Fruit fly (Drosophila melanogaster) whole organism, wandering third instar larva: ENCODE data around the gene Patj.

ENCODE experiments used
- Abd-B ChIP-seq: fragments of >200 bp; optimal IDR thresholded peaks from 2 replicates; lab custom pipeline; 2017; ENCODE audit warnings: missing biosample characterization, missing genetic modification characterization
- CG32264 ChIP-seq: fragments of 200-800 bp; sonication (Bioruptor generic); optimal IDR thresholded peaks from 2 replicates; lab custom pipeline; 2016; ENCODE audit warnings: missing biosample characterization, missing genetic modification characterization
- CG9705 ChIP-seq: fragments of 200-800 bp; sonication (Bioruptor generic); optimal IDR thresholded peaks from 2 replicates; lab custom pipeline; 2018; ENCODE audit warnings: missing biosample characterization, mild to moderate bottlenecking, missing genetic modification characterization
- CrebA ChIP-seq: fragments of 200-800 bp; sonication (Bioruptor generic); optimal IDR thresholded peaks from 2 replicates; lab custom pipeline; 2016; ENCODE audit warnings: missing biosample characterization, mild to moderate bottlenecking, missing genetic modification characterization, borderline replicate concordance
- Dfd ChIP-seq: fragments of >200 bp; optimal IDR thresholded peaks from 2 replicates; lab custom pipeline; 2017; ENCODE audit warnings: missing biosample characterization, missing genetic modification characterization
- Dif ChIP-seq: fragments of 200-275, 200-300 bp; sonication (Bioruptor generic); optimal IDR thresholded peaks from 2 replicates; lab custom pipeline; 2018; ENCODE audit warnings: missing biosample characterization, missing genetic modification characterization; ENCODE audit not compliant: partially characterized antibody
- GATAd ChIP-seq: sonication (Bioruptor generic); optimal IDR thresholded peaks from 2 replicates; lab custom pipeline; 2016; ENCODE audit warnings: missing biosample characterization, missing genetic modification characterization
- HLH106 ChIP-seq: fragments of 200-800 bp; optimal IDR thresholded peaks from 3 replicates; lab custom pipeline; 2019; ENCODE audit warnings: missing biosample characterization, mild to moderate bottlenecking, missing genetic modification characterization, moderate library complexity
- Hnf4 ChIP-seq: fragments of 200-800 bp; sonication (Bioruptor generic); optimal IDR thresholded peaks from 2 replicates; lab custom pipeline; 2016; ENCODE audit warnings: missing biosample characterization, mild to moderate bottlenecking, missing genetic modification characterization
- Hr78 ChIP-seq: fragments of >200 bp; optimal IDR thresholded peaks from 2 replicates; lab custom pipeline; 2017; ENCODE audit warnings: missing biosample characterization, missing genetic modification characterization
- Hr83 ChIP-seq: fragments of 200-300 bp; sonication (Bioruptor generic); optimal IDR thresholded peaks from 2 replicates; lab custom pipeline; 2016; ENCODE audit warnings: missing biosample characterization, mild to moderate bottlenecking, missing genetic modification characterization, moderate library complexity; ENCODE audit not compliant: poor library complexity, severe bottlenecking
- Jra ChIP-seq: sonication (Bioruptor generic); optimal IDR thresholded peaks from 2 replicates; lab custom pipeline; 2016; ENCODE audit warnings: missing biosample characterization, missing genetic modification characterization
- Mio ChIP-seq: sonication (Bioruptor generic); optimal IDR thresholded peaks from 2 replicates; lab custom pipeline; 2016; ENCODE audit warnings: missing biosample characterization, missing genetic modification characterization
- Myc ChIP-seq: fragments of >200 bp; optimal IDR thresholded peaks from 2 replicates; lab custom pipeline; 2017
- N ChIP-seq: fragments of >200 bp; optimal IDR thresholded peaks from 2 replicates; lab custom pipeline; 2018; ENCODE audit warnings: missing biosample characterization, missing external identifiers, missing genetic modification characterization
- OdsH ChIP-seq: fragments of 200-800 bp; sonication (Bioruptor generic); optimal IDR thresholded peaks from 2 replicates; lab custom pipeline; 2016; ENCODE audit warnings: missing biosample characterization, mild to moderate bottlenecking, missing genetic modification characterization
- Rel ChIP-seq, 2 experiments: fragments of 200-800 bp; sonication (Bioruptor generic) in 1 of 2; optimal IDR thresholded peaks; 2 replicates in 1 of 2; 3 replicates in 1 of 2; lab custom pipeline; 2016 to 2019; ENCODE audit warnings: mild to moderate bottlenecking in 2 of 2, missing biosample characterization in 2 of 2, missing genetic modification characterization in 2 of 2, moderate library complexity in 1 of 2
- Sp1 ChIP-seq: fragments of 200-800 bp; sonication (Bioruptor generic); optimal IDR thresholded peaks from 3 replicates; lab custom pipeline; 2019; ENCODE audit warnings: missing biosample characterization, mild to moderate bottlenecking, missing genetic modification characterization, moderate library complexity
- Vsx2 ChIP-seq: fragments of 200-300, 225-300 bp; sonication (Bioruptor generic); optimal IDR thresholded peaks from 2 replicates; lab custom pipeline; 2018; ENCODE audit warnings: missing biosample characterization, missing genetic modification characterization; ENCODE audit not compliant: partially characterized antibody
- br ChIP-seq: fragments of 200-800 bp; sonication (Bioruptor generic); optimal IDR thresholded peaks from 2 replicates; lab custom pipeline; 2016; ENCODE audit warnings: missing biosample characterization, missing genetic modification characterization
- brk ChIP-seq: fragments of 200-800 bp; sonication (Bioruptor generic); optimal IDR thresholded peaks from 2 replicates; lab custom pipeline; 2016; ENCODE audit warnings: missing biosample characterization, mild to moderate bottlenecking, missing genetic modification characterization
- dl ChIP-seq, 2 experiments: fragments of 175-275, 200-275 bp in 1 of 2; fragments of 200-275 bp in 1 of 2; sonication (Bioruptor generic); optimal IDR thresholded peaks; lab custom pipeline; 2018; ENCODE audit warnings: mild to moderate bottlenecking in 2 of 2, missing biosample characterization in 2 of 2, missing genetic modification characterization in 2 of 2, moderate library complexity in 2 of 2; ENCODE audit not compliant: partially characterized antibody in 2 of 2, insufficient read depth in 1 of 2
- dmrt93B ChIP-seq: fragments of 200-800 bp; sonication (Bioruptor generic); optimal IDR thresholded peaks from 2 replicates; lab custom pipeline; 2018; ENCODE audit warnings: missing biosample characterization, mild to moderate bottlenecking, missing genetic modification characterization
- dsf ChIP-seq: sonication (Bioruptor generic); optimal IDR thresholded peaks from 2 replicates; lab custom pipeline; 2016; ENCODE audit warnings: missing biosample characterization, missing genetic modification characterization, borderline replicate concordance
- ey ChIP-seq: fragments of 200-800 bp; sonication (Bioruptor generic); optimal IDR thresholded peaks from 2 replicates; lab custom pipeline; 2016; ENCODE audit warnings: missing biosample characterization, missing genetic modification characterization
- foxo ChIP-seq, 2 experiments: fragments of 200-800 bp; sonication (Bioruptor generic); optimal IDR thresholded peaks; 2 replicates in 1 of 2; 3 replicates in 1 of 2; lab custom pipeline; 2016 to 2017; ENCODE audit warnings: missing biosample characterization in 2 of 2, missing genetic modification characterization in 2 of 2
- fru ChIP-seq: fragments of 200-800 bp; sonication (Bioruptor generic); optimal IDR thresholded peaks from 3 replicates; lab custom pipeline; 2016; ENCODE audit warnings: missing biosample characterization, mild to moderate bottlenecking, missing genetic modification characterization
- h ChIP-seq: fragments of 200-800 bp; sonication (Bioruptor generic); optimal IDR thresholded peaks from 3 replicates; lab custom pipeline; 2016; ENCODE audit warnings: missing biosample characterization, mild to moderate bottlenecking, missing genetic modification characterization
- jim ChIP-seq: fragments of 175-275, 200-325 bp; sonication (Bioruptor generic); optimal IDR thresholded peaks from 2 replicates; lab custom pipeline; 2016; ENCODE audit warnings: missing biosample characterization, mild to moderate bottlenecking, missing genetic modification characterization
- lola ChIP-seq: fragments of >200 bp; optimal IDR thresholded peaks from 2 replicates; lab custom pipeline; 2017; ENCODE audit warnings: missing biosample characterization, missing genetic modification characterization
- pan ChIP-seq: fragments of >200 bp; optimal IDR thresholded peaks from 2 replicates; lab custom pipeline; 2017
- psq ChIP-seq: fragments of 200-800 bp; sonication (Bioruptor generic); optimal IDR thresholded peaks from 3 replicates; lab custom pipeline; 2017; ENCODE audit warnings: missing biosample characterization, mild to moderate bottlenecking, missing genetic modification characterization, moderate library complexity
- rgr ChIP-seq: fragments of 200-800 bp; sonication (Bioruptor generic); optimal IDR thresholded peaks from 3 replicates; lab custom pipeline; 2016; ENCODE audit warnings: missing biosample characterization, mild to moderate bottlenecking, missing genetic modification characterization
- sage ChIP-seq: fragments of 200-800 bp; sonication (Bioruptor generic); optimal IDR thresholded peaks from 2 replicates; lab custom pipeline; 2016; ENCODE audit warnings: missing biosample characterization, mild to moderate bottlenecking, missing genetic modification characterization
- sv ChIP-seq: fragments of 200-800 bp; sonication (Bioruptor generic); optimal IDR thresholded peaks from 3 replicates; lab custom pipeline; 2016; ENCODE audit warnings: missing biosample characterization, missing genetic modification characterization
- tai ChIP-seq: sonication (Bioruptor generic); optimal IDR thresholded peaks from 2 replicates; lab custom pipeline; 2016; ENCODE audit warnings: missing biosample characterization, missing genetic modification characterization
- usp ChIP-seq: fragments of >200 bp; optimal IDR thresholded peaks from 2 replicates; lab custom pipeline; 2017; ENCODE audit warnings: missing biosample characterization, missing genetic modification characterization
- woc ChIP-seq: sonication (Bioruptor generic); optimal IDR thresholded peaks from 2 replicates; lab custom pipeline; 2016; ENCODE audit warnings: missing biosample characterization, mild to moderate bottlenecking, missing genetic modification characterization

The Patj gene

dm6 chr3L:1797005-1797404, 1.6 kb upstream of the Patj start, which contains the start of gene CG12020:
Gene CG12020, plus strand, starts transcription at chr3L:1797305.
- TF ChIP-seq Dif (GFP tag; lab: Kevin White, UChicago) (no peak), jim (no peak), OdsH (GFP tag; lab: Kevin White, UChicago) (no peak), CG32264 (GFP tag; lab: Kevin White, UChicago) (no peak), fru (GFP tag; lab: Kevin White, UChicago) (no peak), br (GFP tag; lab: Kevin White, UChicago) (no peak)

dm6 chr3L:1802802-1803201, 4.2 kb downstream of the Patj start, which contains the start of the genes JTBR and CG42676:
Gene JTBR, minus strand, starts transcription at chr3L:1802856.
Gene CG42676, plus strand, starts transcription at chr3L:1803107.
- TF ChIP-seq brk (no peak), psq (GFP tag; lab: Kevin White, UChicago) (peak; percentile 99), Rel (GFP tag; optimal IDR thresholded peaks at IDR 0.05; lab: Kevin White, UChicago) (no peak), Rel (tag; optimal IDR thresholded peaks at IDR 0.05; lab: Kevin White, UChicago) (peak; percentile 64), HLH106 (tag; lab: Kevin White, UChicago) (peak; percentile 6)

- TF ChIP-seq Rel (GFP tag; optimal IDR thresholded peaks at IDR 0.05; lab: Kevin White, UChicago) = no peak
- TF ChIP-seq Rel (tag; optimal IDR thresholded peaks at IDR 0.05; lab: Kevin White, UChicago) = no peak
- peak; percentile 90 for TF ChIP-seq sv
- peak; percentile 52 for TF ChIP-seq HLH106 (tag; lab: Kevin White, UChicago)
- TF ChIP-seq Vsx2 = no peak
- peak; percentile 43 for TF ChIP-seq OdsH (GFP tag; lab: Kevin White, UChicago)
- TF ChIP-seq br (GFP tag; lab: Kevin White, UChicago) = peak; percentile 71
- TF ChIP-seq Hnf4 (GFP tag; lab: Kevin White, UChicago) = no peak
- no peak for TF ChIP-seq pan (lab: Kevin White, UChicago)
- peak in 1 of 2 experiments; percentile 71 for TF ChIP-seq foxo (GFP tag; optimal IDR thresholded peaks at IDR 0.05; lab: Kevin White, UChicago)
- TF ChIP-seq fru (GFP tag; lab: Kevin White, UChicago) = no peak
- no peak for TF ChIP-seq tai (GFP tag; lab: Kevin White, UChicago)
- TF ChIP-seq CG32264 (GFP tag; lab: Kevin White, UChicago) = no peak
- TF ChIP-seq Mio = no peak
- no peak for TF ChIP-seq CG9705
- no peak for TF ChIP-seq lola
- TF ChIP-seq Hr83 (GFP tag; lab: Kevin White, UChicago) = no peak
- TF ChIP-seq CrebA = no peak
- peak; percentile 34 for TF ChIP-seq Sp1 (GFP tag; lab: Kevin White, UChicago)
- TF ChIP-seq dmrt93B (GFP tag; lab: Kevin White, UChicago) = no peak
- TF ChIP-seq rgr (GFP tag; lab: Kevin White, UChicago) = peak; percentile 70
- TF ChIP-seq Dfd (GFP tag; lab: Kevin White, UChicago) = no peak
- no peak for TF ChIP-seq N (GFP tag; lab: Kevin White, UChicago)
- TF ChIP-seq Myc (lab: Kevin White, UChicago) = no peak
- TF ChIP-seq psq (GFP tag; lab: Kevin White, UChicago) = peak; percentile 34
- no peak for TF ChIP-seq dl (GFP tag; optimal IDR thresholded peaks at IDR 0.05; lab: Kevin White, UChicago; ENCODE audit: insufficient read depth in 1 of 2, partially characterized antibody in 2 of 2)
- no peak for TF ChIP-seq Dif (GFP tag; lab: Kevin White, UChicago)
- no peak for TF ChIP-seq GATAd
- TF ChIP-seq Jra (GFP tag; lab: Kevin White, UChicago) = no peak
- TF ChIP-seq h (GFP tag; lab: Kevin White, UChicago) = peak; percentile 77
- TF ChIP-seq brk = no peak
- peak; percentile 34 for TF ChIP-seq woc (GFP tag; lab: Kevin White, UChicago)
- TF ChIP-seq Hr78 (GFP tag; lab: Kevin White, UChicago) = no peak
- no peak for TF ChIP-seq dsf
- no peak for TF ChIP-seq usp (GFP tag; lab: Kevin White, UChicago)
- no peak for TF ChIP-seq sage (GFP tag; lab: Kevin White, UChicago)
- no peak for TF ChIP-seq Abd-B (GFP tag; lab: Kevin White, UChicago)
- no peak for TF ChIP-seq jim
- peak; percentile 52 for TF ChIP-seq ey (GFP tag; lab: Kevin White, UChicago)
Measured at dm6 chr3L:1808631-1809030, 10.0 kb downstream of the Patj start.
